Worm (Caenorhabditis elegans) whole organism, early embryonic: Measurements from ENCODE around the gene F37C4.6.

ENCODE experiments used
- B0310.2 ChIP-seq: sonication (generic microtip); optimal IDR thresholded peaks from 2 replicates; lab custom pipeline; 2016; ENCODE audit warnings: mild to moderate bottlenecking, missing genetic modification characterization, missing compliant biosample characterization
- aly-1 ChIP-seq: sonication (generic microtip); optimal IDR thresholded peaks from 2 replicates; lab custom pipeline; 2016; ENCODE audit warnings: missing genetic modification characterization, missing compliant biosample characterization
- ama-1 ChIP-seq: fragments of 150-350 bp; optimal IDR thresholded peaks from 2 replicates; lab custom pipeline; 2014
- ceh-13 ChIP-seq: fragments of 200-800 bp; sonication (Bioruptor generic); optimal IDR thresholded peaks from 2 replicates; lab custom pipeline; 2018; ENCODE audit warnings: mild to moderate bottlenecking, missing genetic modification characterization, missing compliant biosample characterization
- ceh-36 ChIP-seq: sonication (generic microtip); optimal IDR thresholded peaks from 2 replicates; lab custom pipeline; 2016; ENCODE audit warnings: missing genetic modification characterization, inconsistent platforms, missing compliant biosample characterization
- ets-7 ChIP-seq: sonication (generic microtip); optimal IDR thresholded peaks from 2 replicates; lab custom pipeline; 2016; ENCODE audit warnings: missing genotype, missing genetic modification characterization, missing compliant biosample characterization
- flt-1 ChIP-seq: fragments of 200-800 bp; sonication (Bioruptor generic); IDR thresholded peaks from 2 replicates; pipeline ENCODE4 v1.3.6; 2022; ENCODE audit warnings: missing genetic modification characterization, missing compliant biosample characterization
- hmg-4 ChIP-seq: fragments of 200-800 bp; sonication (Bioruptor generic); optimal IDR thresholded peaks from 2 replicates; lab custom pipeline; 2018; ENCODE audit warnings: mild to moderate bottlenecking, missing genetic modification characterization, missing compliant biosample characterization
- pes-1 ChIP-seq: fragments of 200-800 bp; sonication (Bioruptor generic); IDR thresholded peaks from 2 replicates; pipeline ENCODE4 v1.3.6; 2022; ENCODE audit warnings: missing genetic modification reagents, missing genetic modification characterization, missing compliant biosample characterization
- scrt-1 ChIP-seq: fragments of 200-800 bp; sonication (Bioruptor generic); IDR thresholded peaks from 2 replicates; pipeline ENCODE4 v1.3.6; 2022; ENCODE audit warnings: missing genetic modification characterization, missing compliant biosample characterization

DNA sequence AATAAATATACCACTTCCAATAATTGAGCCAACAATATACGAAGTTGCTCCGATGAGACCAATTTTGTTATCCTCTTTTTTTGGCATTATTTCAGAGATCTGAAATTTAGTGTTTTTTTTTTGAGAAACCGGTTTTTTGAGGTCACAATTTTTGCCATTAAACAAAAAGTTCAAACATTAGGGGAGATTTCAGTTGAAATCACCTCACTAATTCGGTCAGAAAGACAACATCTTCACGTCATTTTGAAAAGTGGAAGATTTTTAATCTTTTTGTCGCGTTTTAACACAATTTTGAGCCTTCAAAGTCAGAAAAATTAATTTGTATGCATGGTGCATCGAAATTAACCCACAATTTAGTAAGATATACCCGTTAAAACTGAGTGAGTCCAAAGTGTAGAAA lies 13.2 kb downstream of the F37C4.6 start, which contains the start of gene aat-8:
- TF ChIP-seq flt-1 (no peak), scrt-1 (GFP tag; lab: Robert Waterston, UW) (no peak), ama-1 (no peak), hmg-4 (GFP tag; lab: Kevin White, UChicago) (no peak), ets-7 (no peak), ceh-13 (GFP tag; lab: Kevin White, UChicago) (no peak), ceh-36 (tag; lab: Kevin White, UChicago) (no peak), pes-1 (GFP tag; lab: Robert Waterston, UW) (no peak), aly-1 (tag; lab: Kevin White, UChicago) (no peak), B0310.2 (tag; lab: Kevin White, UChicago) (no peak)
